Worm (Caenorhabditis elegans) whole organism, early embryonic: ENCODE measurements around the gene T05B4.9.

Experiments used
- B0310.2 ChIP-seq: sonication (generic microtip); optimal IDR thresholded peaks from 2 replicates; lab custom pipeline; 2016; ENCODE audit warnings: mild to moderate bottlenecking, missing genetic modification characterization, missing compliant biosample characterization
- ama-1 ChIP-seq: fragments of 150-350 bp; optimal IDR thresholded peaks from 2 replicates; lab custom pipeline; 2014
- hmbx-1 ChIP-seq: sonication (generic microtip); optimal IDR thresholded peaks from 2 replicates; lab custom pipeline; 2016; ENCODE audit warnings: mild to moderate bottlenecking, missing genetic modification characterization, missing compliant biosample characterization
- hmg-4 ChIP-seq: fragments of 200-800 bp; sonication (Bioruptor generic); optimal IDR thresholded peaks from 2 replicates; lab custom pipeline; 2018; ENCODE audit warnings: mild to moderate bottlenecking, missing genetic modification characterization, missing compliant biosample characterization
- scrt-1 ChIP-seq: fragments of 200-800 bp; sonication (Bioruptor generic); IDR thresholded peaks from 2 replicates; pipeline ENCODE4 v1.3.6; 2022; ENCODE audit warnings: missing genetic modification characterization, missing compliant biosample characterization

DNA sequence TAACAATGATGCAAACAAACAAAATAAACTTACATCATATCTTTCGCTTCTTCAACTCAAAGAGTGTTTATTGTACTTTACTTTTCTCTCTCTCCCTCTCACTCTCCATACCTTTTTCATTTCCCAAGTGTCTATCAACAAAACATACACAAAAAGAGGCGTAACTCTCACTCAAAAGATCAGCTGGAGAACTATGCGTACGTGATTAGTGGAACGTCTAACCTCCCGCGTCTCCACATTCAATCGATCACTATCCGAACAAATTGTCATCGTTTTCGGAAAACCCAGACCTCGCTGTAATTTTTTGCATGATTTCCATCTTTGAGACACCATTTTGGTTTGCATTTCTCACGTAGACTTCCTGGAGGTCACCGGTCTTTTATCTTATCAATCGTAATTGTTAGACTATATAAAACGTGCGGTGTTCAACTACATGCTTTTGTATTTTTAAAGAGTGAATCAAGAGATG, 13.3 kb upstream of the T05B4.9 start, which contains the start of gene nhr-57:
- TF ChIP-seq hmbx-1 (tag; lab: Kevin White, UChicago) (no peak), scrt-1 (GFP tag; lab: Robert Waterston, UW) (no peak), hmg-4 (GFP tag; lab: Kevin White, UChicago) (no peak), ama-1 (no peak), B0310.2 (tag; lab: Kevin White, UChicago) (no peak)
